Worm (Caenorhabditis elegans): Measurements from ENCODE around the gene Y14H12B.2.

Gene Y14H12B.2

DNA sequence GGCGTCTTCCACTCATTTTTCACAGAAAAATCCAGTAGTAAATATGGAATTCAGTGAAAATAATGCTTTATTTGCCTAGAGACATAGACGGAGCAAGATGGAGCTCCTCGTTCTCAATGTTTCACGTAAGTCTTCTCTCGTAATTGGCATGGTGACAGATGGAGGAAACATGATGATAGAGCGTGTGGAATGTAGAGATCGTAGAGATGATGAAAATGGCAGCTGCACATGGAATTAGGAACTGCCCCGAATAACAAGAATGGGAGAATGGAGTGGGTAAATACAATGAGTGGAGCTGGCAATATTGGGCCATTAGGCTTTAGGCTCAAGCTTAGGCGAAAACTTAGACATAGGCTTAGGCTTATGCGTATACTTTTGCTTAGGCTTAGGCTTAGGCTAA is 41.4 kb upstream of the Y14H12B.2 start, which contains the start of gene cank-26:
Gene cank-26 (minus strand): TSS at position 113 of the 400 bp plus-strand sequence.
- TF ChIP-seq bed-1 (GFP tag; IDR thresholded peaks at IDR 0.05) (no peak), nhr-90 (tag; optimal IDR thresholded peaks at IDR 0.05) (no peak), ceh-100 (GFP tag; IDR thresholded peaks at IDR 0.05) (no peak), Y67H2A.10 (GFP tag; conservative IDR thresholded peaks at IDR 0.05) (no peak), nfya-1 (tag; optimal IDR thresholded peaks at IDR 0.05; ENCODE audit: borderline replicate concordance, insufficient read depth) (no peak), lsy-27 (tag; optimal IDR thresholded peaks at IDR 0.05; ENCODE audit: borderline replicate concordance, insufficient read depth) (no peak), egrh-3 (GFP tag; IDR thresholded peaks at IDR 0.05) (no peak), B0019.2 (GFP tag; conservative IDR thresholded peaks at IDR 0.05) (no peak), ama-1 (optimal IDR thresholded peaks at IDR 0.05) (no peak), ama-1 (GFP tag; optimal IDR thresholded peaks at IDR 0.05) (no peak), K12H6.12 (tag; optimal IDR thresholded peaks at IDR 0.05) (no peak), lag-1 (GFP tag; IDR thresholded peaks at IDR 0.05) (no peak), snpc-1.3 (tag; optimal IDR thresholded peaks at IDR 0.05; ENCODE audit: insufficient read depth) (no peak), mcd-1 (GFP tag; IDR thresholded peaks at IDR 0.05) (no peak), ekl-4 (GFP tag; IDR thresholded peaks at IDR 0.05) (no peak), T26A5.8 (tag; optimal IDR thresholded peaks at IDR 0.05) (no peak), Y53F4B.3 (GFP tag; IDR thresholded peaks at IDR 0.05) (no peak), hrde-1 (tag; optimal IDR thresholded peaks at IDR 0.05; ENCODE audit: borderline replicate concordance) (no peak)

DNA sequence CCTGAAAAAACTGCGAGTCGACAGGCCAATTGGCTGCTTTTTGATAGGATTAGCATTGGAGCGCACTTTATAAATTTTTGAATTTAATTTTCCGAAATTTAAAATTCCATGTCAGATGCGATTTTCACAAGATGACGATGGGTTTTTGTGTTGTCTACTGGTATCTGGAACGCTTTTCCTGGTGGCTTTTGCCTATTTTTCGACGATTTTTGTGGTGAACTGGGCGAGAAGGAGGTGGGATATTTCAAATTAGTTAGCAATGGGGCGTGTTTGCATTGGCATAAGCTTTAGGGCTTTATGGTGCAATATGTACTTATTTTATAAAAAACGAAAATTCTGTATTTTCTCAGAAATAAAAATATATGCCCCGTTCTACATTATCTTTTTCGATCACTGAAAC is 38.6 kb upstream of the Y14H12B.2 start, which contains the start of gene K10G6.9:
Gene K10G6.9 (plus strand): TSS at position 110 of the 400 bp plus-strand sequence.
- no peak for TF ChIP-seq lir-1 (GFP tag; conservative IDR thresholded peaks at IDR 0.05)
- TF ChIP-seq Y79H2A.3 (GFP tag; conservative IDR thresholded peaks at IDR 0.05) = 0 out of 2 replicates have a peak, but pooled peaks have one; percentile 70

DNA sequence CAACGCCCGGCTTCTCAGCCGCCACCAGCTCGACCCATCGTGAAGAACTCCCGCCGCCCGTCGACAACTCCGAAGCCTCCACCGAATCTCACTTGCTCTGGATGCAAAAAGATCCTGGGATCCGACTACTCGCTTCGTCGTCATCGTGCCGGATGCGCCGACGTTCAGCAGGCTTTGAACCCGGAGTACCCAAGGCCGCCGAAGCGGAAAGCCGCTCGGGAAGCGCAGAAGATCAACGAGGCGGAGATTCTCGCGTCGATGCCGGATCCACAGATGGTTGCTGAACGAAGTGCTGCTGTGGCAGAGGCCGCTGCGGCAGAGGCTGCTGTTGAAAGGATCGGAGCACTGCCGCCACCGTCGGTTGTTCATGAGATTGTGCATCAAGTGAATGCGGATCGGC is 35.3 kb upstream of the Y14H12B.2 start:
- no peak for TF ChIP-seq T07F8.4 (tag; optimal IDR thresholded peaks at IDR 0.05)
- no peak for TF ChIP-seq nfya-2 (GFP tag; IDR thresholded peaks at IDR 0.05)
- 0 out of 2 replicates have a peak, but pooled peaks have one; percentile 5 for TF ChIP-seq sea-2 (GFP tag; IDR thresholded peaks at IDR 0.05)
- TF ChIP-seq Y79H2A.3 (GFP tag; conservative IDR thresholded peaks at IDR 0.05) = no peak
- no peak for TF ChIP-seq hlh-26 (GFP tag; conservative IDR thresholded peaks at IDR 0.05)
- TF ChIP-seq pha-4 (tag; optimal IDR thresholded peaks at IDR 0.05) = no peak
- no peak for TF ChIP-seq aptf-2 (GFP tag; conservative IDR thresholded peaks at IDR 0.05)
- no peak for TF ChIP-seq mes-4 (tag; optimal IDR thresholded peaks at IDR 0.05)
- TF ChIP-seq C06A6.2 (GFP tag; conservative IDR thresholded peaks at IDR 0.05) = no peak
- no peak for TF ChIP-seq nhr-179 (tag; optimal IDR thresholded peaks at IDR 0.05)
- TF ChIP-seq ztf-25 (GFP tag; IDR thresholded peaks at IDR 0.05) = 0 out of 2 replicates have a peak, but pooled peaks have one; percentile 4
- no peak for TF ChIP-seq cebp-1 (GFP tag; IDR thresholded peaks at IDR 0.05)
- peak; percentile 7 for TF ChIP-seq cebp-1 (tag; optimal IDR thresholded peaks at IDR 0.05)
- no peak for TF ChIP-seq nhr-120 (GFP tag; IDR thresholded peaks at IDR 0.05)
- TF ChIP-seq egl-44 (GFP tag; IDR thresholded peaks at IDR 0.05) = no peak
- TF ChIP-seq egrh-3 (GFP tag; IDR thresholded peaks at IDR 0.05) = peak; percentile 87
- no peak for TF ChIP-seq ekl-4 (GFP tag; IDR thresholded peaks at IDR 0.05)
- TF ChIP-seq F10E7.11 (tag; optimal IDR thresholded peaks at IDR 0.05) = no peak
- peak; percentile 79; the same call in 1 of the 2 replicates for TF ChIP-seq zfh-2 (GFP tag; conservative IDR thresholded peaks at IDR 0.05)

All from whole organism, young adult.